Fruit fly (Drosophila melanogaster): ENCODE measurements around the gene CG11964.

DNA sequence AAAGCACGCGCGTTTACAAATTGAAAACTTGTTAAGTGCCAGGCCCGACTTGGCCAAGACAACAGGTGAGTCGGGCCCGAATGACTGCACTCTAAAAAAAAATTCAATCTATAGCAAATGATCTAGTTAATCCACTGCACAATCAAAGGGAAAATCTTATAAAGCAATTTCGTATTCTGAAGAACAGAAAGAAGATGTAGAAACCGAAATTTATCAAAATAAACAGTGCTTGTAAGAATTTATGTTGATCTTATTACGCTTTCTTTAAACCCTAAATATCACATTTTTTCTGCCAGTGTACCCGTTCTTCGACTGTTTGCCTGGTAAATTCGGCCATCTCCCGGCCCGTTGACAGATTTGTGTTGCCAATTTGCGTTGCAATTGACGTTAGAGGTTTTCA lies 48.1 kb downstream of the CG11964 start:
- TF ChIP-seq bigmax (GFP tag; optimal IDR thresholded peaks at IDR 0.05) (no peak), CG14860 (GFP tag; IDR thresholded peaks at IDR 0.05; ENCODE audit: partially characterized antibody) (no peak), CG6175 (GFP tag; IDR thresholded peaks at IDR 0.05) (0 out of 3 replicates have a peak, but pooled peaks have one; percentile 16), sug (tag; optimal IDR thresholded peaks at IDR 0.05) (peak; percentile 27), sens-2 (GFP tag; IDR thresholded peaks at IDR 0.05) (0 out of 2 replicates have a peak, but pooled peaks have one; percentile 10), ci (GFP tag; IDR thresholded peaks at IDR 0.05) (peak; percentile 74; the same call in 2 of the 3 replicates), dimm (GFP tag; IDR thresholded peaks at IDR 0.05) (no peak), CG34422 (GFP tag; IDR thresholded peaks at IDR 0.05) (no peak; the same call in 2 of the 3 replicates), Ets97D (GFP tag; optimal IDR thresholded peaks at IDR 0.05) (peak; percentile 16), CG10209 (GFP tag; optimal IDR thresholded peaks at IDR 0.05) (peak; percentile 66), CG7357 (GFP tag; IDR thresholded peaks at IDR 0.05) (no peak), bsh (GFP tag; optimal IDR thresholded peaks at IDR 0.05) (peak; percentile 29 to 76)

Measured in whole organism, embryonic.